Worm (Caenorhabditis elegans) whole organism, late embryonic: Measurements from ENCODE around the gene eri-9.

Experiments used
- C08G9.2 ChIP-seq: sonication (generic microtip); optimal IDR thresholded peaks from 2 replicates; lab custom pipeline; 2016; ENCODE audit warnings: mild to moderate bottlenecking, missing genetic modification characterization, moderate library complexity, missing compliant biosample characterization
- K02D7.2 ChIP-seq: sonication (generic microtip); optimal IDR thresholded peaks from 2 replicates; lab custom pipeline; 2017; ENCODE audit warnings: mild to moderate bottlenecking, missing genetic modification characterization, missing compliant biosample characterization
- K09A11.1 ChIP-seq: sonication (generic microtip); optimal IDR thresholded peaks from 2 replicates; lab custom pipeline; 2017; ENCODE audit warnings: antibody characterized with exemption, mild to moderate bottlenecking, missing genetic modification characterization, missing compliant biosample characterization; ENCODE audit not compliant: insufficient read depth
- T23F11.4 ChIP-seq: fragments of 200-800 bp; sonication (Bioruptor generic); optimal IDR thresholded peaks from 2 replicates; lab custom pipeline; 2018; ENCODE audit warnings: mild to moderate bottlenecking, missing genetic modification characterization, missing compliant biosample characterization
- Y22D7AL.16 ChIP-seq: sonication (generic microtip); optimal IDR thresholded peaks from 2 replicates; lab custom pipeline; 2016; ENCODE audit warnings: missing genetic modification characterization, missing compliant biosample characterization
- ahr-1 ChIP-seq: sonication (generic microtip); optimal IDR thresholded peaks from 2 replicates; lab custom pipeline; 2016; ENCODE audit warnings: missing genetic modification characterization, missing compliant biosample characterization
- ceh-14 ChIP-seq: sonication (generic microtip); optimal IDR thresholded peaks from 2 replicates; lab custom pipeline; 2016; ENCODE audit warnings: missing genotype, missing genetic modification characterization, missing compliant biosample characterization
- ceh-30 ChIP-seq: fragments of 150-350 bp; optimal IDR thresholded peaks from 2 replicates; lab custom pipeline; 2014; ENCODE audit warnings: missing biosample characterization, missing genetic modification characterization
- ceh-31 ChIP-seq: sonication (generic microtip); optimal IDR thresholded peaks from 2 replicates; lab custom pipeline; 2016; ENCODE audit warnings: missing genetic modification characterization, missing compliant biosample characterization
- ceh-48 ChIP-seq: sonication (generic microtip); optimal IDR thresholded peaks from 2 replicates; lab custom pipeline; 2016; ENCODE audit warnings: missing genetic modification characterization, inconsistent platforms, missing compliant biosample characterization
- dmd-4 ChIP-seq: sonication (generic microtip); optimal IDR thresholded peaks from 2 replicates; lab custom pipeline; 2016; ENCODE audit warnings: borderline replicate concordance, missing genetic modification characterization, missing compliant biosample characterization
- dve-1 ChIP-seq: sonication (generic microtip); optimal IDR thresholded peaks from 2 replicates; lab custom pipeline; 2017; ENCODE audit warnings: antibody characterized with exemption, mild to moderate bottlenecking, missing genetic modification characterization, missing compliant biosample characterization
- elt-2 ChIP-seq: sonication (generic microtip); optimal IDR thresholded peaks from 2 replicates; lab custom pipeline; 2016; ENCODE audit warnings: missing genetic modification reagents, missing genetic modification characterization, missing compliant biosample characterization
- elt-4 ChIP-seq: sonication (generic microtip); optimal IDR thresholded peaks from 2 replicates; lab custom pipeline; 2016; ENCODE audit warnings: missing genetic modification characterization, missing compliant biosample characterization
- ets-4 ChIP-seq: sonication (generic microtip); optimal IDR thresholded peaks from 2 replicates; lab custom pipeline; 2016; ENCODE audit warnings: missing genetic modification characterization, missing compliant biosample characterization
- eyg-1 ChIP-seq: sonication (generic microtip); optimal IDR thresholded peaks from 2 replicates; lab custom pipeline; 2016; ENCODE audit warnings: missing genotype, missing genetic modification characterization, missing compliant biosample characterization
- fax-1 ChIP-seq: sonication (generic microtip); optimal IDR thresholded peaks from 2 replicates; lab custom pipeline; 2016; ENCODE audit warnings: missing genotype, missing genetic modification characterization, missing compliant biosample characterization
- fkh-10 ChIP-seq: fragments of 150-350 bp; optimal IDR thresholded peaks from 2 replicates; lab custom pipeline; 2014; ENCODE audit warnings: missing biosample characterization, missing genetic modification reagents, missing genetic modification characterization
- fkh-6 ChIP-seq: sonication (generic microtip); optimal IDR thresholded peaks from 2 replicates; lab custom pipeline; 2016; ENCODE audit warnings: missing genetic modification characterization, missing compliant biosample characterization
- gmeb-2 ChIP-seq: sonication (generic microtip); optimal IDR thresholded peaks from 2 replicates; lab custom pipeline; 2016; ENCODE audit warnings: missing genetic modification characterization, inconsistent platforms, missing compliant biosample characterization
- hlh-13 ChIP-seq: fragments of 200-800 bp; sonication (Bioruptor generic); optimal IDR thresholded peaks from 2 replicates; lab custom pipeline; 2018; ENCODE audit warnings: mild to moderate bottlenecking, missing genetic modification characterization, missing compliant biosample characterization
- hlh-15 ChIP-seq: sonication (generic microtip); optimal IDR thresholded peaks from 2 replicates; lab custom pipeline; 2016; ENCODE audit warnings: missing genetic modification characterization, missing compliant biosample characterization
- hlh-30 ChIP-seq: sonication (generic microtip); optimal IDR thresholded peaks from 2 replicates; lab custom pipeline; 2017; ENCODE audit warnings: antibody characterized with exemption, missing genetic modification characterization, missing compliant biosample characterization; ENCODE audit not compliant: insufficient read depth
- lim-6 ChIP-seq: sonication (generic microtip); optimal IDR thresholded peaks from 2 replicates; lab custom pipeline; 2016; ENCODE audit warnings: missing genetic modification characterization, missing compliant biosample characterization
- lin-11 ChIP-seq: fragments of 200-800 bp; sonication (Bioruptor generic); optimal IDR thresholded peaks from 2 replicates; lab custom pipeline; 2018; ENCODE audit warnings: mild to moderate bottlenecking, missing genetic modification characterization, missing compliant biosample characterization
- madf-2 ChIP-seq: sonication (generic microtip); optimal IDR thresholded peaks from 2 replicates; lab custom pipeline; 2017; ENCODE audit warnings: missing genetic modification characterization, missing compliant biosample characterization
- mec-3 ChIP-seq: sonication (generic microtip); optimal IDR thresholded peaks from 2 replicates; lab custom pipeline; 2016; ENCODE audit warnings: borderline replicate concordance, missing genetic modification characterization, missing compliant biosample characterization
- nfya-1 ChIP-seq: sonication (generic microtip); optimal IDR thresholded peaks from 2 replicates; lab custom pipeline; 2017; ENCODE audit warnings: missing genetic modification characterization, mild to moderate bottlenecking, missing compliant biosample characterization, antibody characterized with exemption, moderate library complexity
- nhr-11 ChIP-seq: fragments of 150-350 bp; optimal IDR thresholded peaks from 2 replicates; lab custom pipeline; 2014; ENCODE audit warnings: missing biosample characterization, missing genetic modification characterization
- npax-4 ChIP-seq: sonication (generic microtip); optimal IDR thresholded peaks from 2 replicates; lab custom pipeline; 2016; ENCODE audit warnings: missing genetic modification characterization, missing compliant biosample characterization
- pag-3 ChIP-seq: sonication (generic microtip); optimal IDR thresholded peaks from 2 replicates; lab custom pipeline; 2016; ENCODE audit warnings: missing compliant biosample characterization, missing genetic modification characterization, borderline replicate concordance
- pat-9 ChIP-seq: fragments of 200-800 bp; sonication (Bioruptor generic); optimal IDR thresholded peaks from 2 replicates; lab custom pipeline; 2018; ENCODE audit warnings: mild to moderate bottlenecking, missing genetic modification characterization, moderate library complexity, missing compliant biosample characterization
- pax-1 ChIP-seq: fragments of 150-350 bp; optimal IDR thresholded peaks from 2 replicates; lab custom pipeline; 2014; ENCODE audit warnings: missing biosample characterization, missing genetic modification characterization
- pha-2 ChIP-seq: sonication (generic microtip); optimal IDR thresholded peaks from 2 replicates; lab custom pipeline; 2017; ENCODE audit warnings: mild to moderate bottlenecking, missing genetic modification characterization, missing compliant biosample characterization
- pha-4 ChIP-seq: fragments of 150-350 bp; optimal IDR thresholded peaks from 2 replicates; lab custom pipeline; 2018; ENCODE audit warnings: missing biosample characterization, missing genetic modification reagents, missing genetic modification characterization
- ref-2 ChIP-seq: sonication (generic microtip); optimal IDR thresholded peaks from 2 replicates; lab custom pipeline; 2016; ENCODE audit warnings: missing genetic modification characterization, missing compliant biosample characterization
- rnt-1 ChIP-seq: sonication (generic microtip); optimal IDR thresholded peaks from 2 replicates; lab custom pipeline; 2016; ENCODE audit warnings: missing genetic modification characterization, missing compliant biosample characterization
- sox-2 ChIP-seq: fragments of 200-800 bp; sonication (Bioruptor generic); IDR thresholded peaks from 2 replicates; pipeline ENCODE4 v1.3.6; 2022; ENCODE audit warnings: missing genetic modification reagents, missing genetic modification characterization, missing compliant biosample characterization
- sox-4 ChIP-seq: sonication (generic microtip); optimal IDR thresholded peaks from 2 replicates; lab custom pipeline; 2017; ENCODE audit warnings: mild to moderate bottlenecking, missing genetic modification characterization, inconsistent platforms, missing compliant biosample characterization
- tbx-2 ChIP-seq: sonication (generic microtip); optimal IDR thresholded peaks from 2 replicates; lab custom pipeline; 2016; ENCODE audit warnings: missing genetic modification characterization, missing compliant biosample characterization
- tbx-7 ChIP-seq: sonication (generic microtip); optimal IDR thresholded peaks from 2 replicates; lab custom pipeline; 2016; ENCODE audit warnings: missing genotype, missing genetic modification characterization, missing compliant biosample characterization
- ttx-3 ChIP-seq: sonication (generic microtip); optimal IDR thresholded peaks from 2 replicates; lab custom pipeline; 2016; ENCODE audit warnings: missing genetic modification reagents, missing genetic modification characterization, missing compliant biosample characterization
- unc-42 ChIP-seq: sonication (generic microtip); optimal IDR thresholded peaks from 2 replicates; lab custom pipeline; 2016; ENCODE audit warnings: missing genotype, missing genetic modification characterization, missing compliant biosample characterization
- unc-55 ChIP-seq: sonication (generic microtip); optimal IDR thresholded peaks from 2 replicates; lab custom pipeline; 2017; ENCODE audit warnings: missing biosample characterization, missing genetic modification reagents, missing genetic modification characterization
- zip-5 ChIP-seq: sonication (generic microtip); optimal IDR thresholded peaks from 2 replicates; lab custom pipeline; 2016; ENCODE audit warnings: missing genetic modification characterization, missing compliant biosample characterization
- ztf-16 ChIP-seq: sonication (generic microtip); optimal IDR thresholded peaks from 2 replicates; lab custom pipeline; 2017; ENCODE audit warnings: missing genetic modification characterization, missing compliant biosample characterization

The eri-9 gene

ce11 chrIII:4947352-4947751 is 15.1 kb downstream of the eri-9 start (continued):
- TF ChIP-seq madf-2 (tag; lab: Kevin White, UChicago) (no peak), hlh-30 (tag; lab: Kevin White, UChicago) (peak; percentile 77), unc-55 (no peak), fkh-10 (no peak), sox-4 (peak; percentile 6), K02D7.2 (tag; lab: Kevin White, UChicago) (peak; percentile 37), gmeb-2 (tag; lab: Kevin White, UChicago) (no peak), unc-42 (tag; lab: Kevin White, UChicago) (peak; percentile 65), rnt-1 (tag; lab: Kevin White, UChicago) (peak; percentile 85), ceh-14 (tag; lab: Kevin White, UChicago) (peak; percentile 66), fkh-6 (tag; lab: Kevin White, UChicago) (no peak), Y22D7AL.16 (tag; lab: Kevin White, UChicago) (no peak), zip-5 (tag; lab: Kevin White, UChicago) (no peak), mec-3 (peak; percentile 51), ceh-48 (tag; lab: Kevin White, UChicago) (no peak), ttx-3 (tag; lab: Kevin White, UChicago) (no peak), lin-11 (tag; lab: Kevin White, UChicago) (no peak), nhr-11 (tag; lab: Kevin White, UChicago) (no peak), ets-4 (tag; lab: Kevin White, UChicago) (peak; percentile 19), sox-2 (GFP tag; lab: Robert Waterston, UW) (no peak), ahr-1 (tag; lab: Kevin White, UChicago) (no peak), pha-2 (tag; lab: Kevin White, UChicago) (peak; percentile 10), hlh-13 (GFP tag; lab: Kevin White, UChicago) (no peak), T23F11.4 (GFP tag; lab: Kevin White, UChicago) (peak; percentile 32), elt-4 (tag; lab: Kevin White, UChicago) (no peak), eyg-1 (peak; percentile 30), tbx-2 (peak; percentile 86), C08G9.2 (tag; lab: Kevin White, UChicago) (peak; percentile 60), ceh-30 (tag; lab: Kevin White, UChicago) (no peak), pha-4 (tag; lab: Kevin White, UChicago) (no peak), ref-2 (peak; percentile 80), npax-4 (tag; lab: Kevin White, UChicago) (no peak), K09A11.1 (tag; lab: Kevin White, UChicago) (no peak), fax-1 (tag; lab: Kevin White, UChicago) (peak; percentile 52), pat-9 (tag; lab: Kevin White, UChicago) (no peak), lim-6 (tag; lab: Kevin White, UChicago) (no peak), ceh-31 (peak; percentile 84), dve-1 (no peak), tbx-7 (tag; lab: Kevin White, UChicago) (no peak), elt-2 (no peak), ztf-16 (tag; lab: Kevin White, UChicago) (no peak), pag-3 (no peak), nfya-1 (tag; lab: Kevin White, UChicago) (peak; percentile 73), pax-1 (tag; lab: Kevin White, UChicago) (no peak), dmd-4 (tag; lab: Kevin White, UChicago) (peak; percentile 71), hlh-15 (tag; lab: Kevin White, UChicago) (no peak)
